Worm (Caenorhabditis elegans) whole organism, L4 larva: ENCODE measurements around the gene kbp-2.
A peak's percentile ranks its signal among the peaks of the same experiment; 100 is the strongest.

Source experiments
- D1046.2 ChIP-seq: fragments of 200-800 bp; sonication (Bioruptor generic); IDR thresholded peaks from 2 replicates; pipeline ENCODE4 v1.3.6; 2022; ENCODE audit warnings: missing genetic modification characterization, missing compliant biosample characterization
- F37D6.2 ChIP-seq: sonication (generic microtip); optimal IDR thresholded peaks from 2 replicates; lab custom pipeline; 2016; ENCODE audit warnings: mild to moderate bottlenecking, missing genetic modification characterization, missing compliant biosample characterization
- R02D3.7 ChIP-seq: fragments of 150-350 bp; sonication (generic microtip); optimal IDR thresholded peaks from 3 replicates; lab custom pipeline; 2014; ENCODE audit warnings: missing biosample characterization, missing genetic modification characterization
- Y105C5A.15 ChIP-seq: fragments of 200-800 bp; sonication (Bioruptor generic); IDR thresholded peaks from 2 replicates; pipeline ENCODE4 v1.3.6; 2022; ENCODE audit warnings: missing genetic modification characterization, missing compliant biosample characterization
- Y5F2A.4 ChIP-seq: fragments of 200-800 bp; sonication (Bioruptor generic); optimal IDR thresholded peaks from 2 replicates; lab custom pipeline; 2018; ENCODE audit warnings: mild to moderate bottlenecking, missing genetic modification characterization, missing compliant biosample characterization
- ama-1 ChIP-seq: fragments of 150-350 bp; optimal IDR thresholded peaks from 2 replicates; lab custom pipeline; 2014; ENCODE audit warnings: inconsistent platforms, mixed read lengths
- arid-1 ChIP-seq: fragments of 200-800 bp; sonication (Bioruptor generic); conservative IDR thresholded peaks from 2 replicates; pipeline ENCODE4 v1.3.6; 2022; ENCODE audit warnings: missing genetic modification reagents, missing genetic modification characterization, missing compliant biosample characterization
- attf-4 ChIP-seq: sonication (generic microtip); optimal IDR thresholded peaks from 3 replicates; lab custom pipeline; 2017; ENCODE audit warnings: missing biosample characterization, missing genetic modification characterization
- ceh-20 ChIP-seq: fragments of 200-800 bp; sonication (Bioruptor generic); IDR thresholded peaks from 2 replicates; pipeline ENCODE4 v1.3.6; 2022; ENCODE audit warnings: missing genetic modification reagents, missing genetic modification characterization, missing compliant biosample characterization
- ceh-32 ChIP-seq: sonication (generic microtip); optimal IDR thresholded peaks from 2 replicates; lab custom pipeline; 2016; ENCODE audit warnings: mild to moderate bottlenecking, missing genetic modification characterization, missing compliant biosample characterization; ENCODE audit not compliant: poor library complexity
- ceh-82 ChIP-seq: sonication (generic microtip); optimal IDR thresholded peaks from 2 replicates; lab custom pipeline; 2017; ENCODE audit warnings: missing biosample characterization, missing genetic modification characterization
- cey-2 ChIP-seq: sonication (generic microtip); optimal IDR thresholded peaks from 3 replicates; lab custom pipeline; 2017; ENCODE audit warnings: missing genetic modification characterization, mild to moderate bottlenecking, missing compliant biosample characterization, antibody characterized with exemption, borderline replicate concordance; ENCODE audit not compliant: insufficient read depth
- daf-16 ChIP-seq, 3 experiments: sonication (generic microtip); optimal IDR thresholded peaks; 2 replicates each; lab custom pipeline; 2016 to 2017; ENCODE audit warnings: missing genetic modification characterization in 3 of 3, missing genetic modification reagents in 3 of 3, mild to moderate bottlenecking in 2 of 3, missing compliant biosample characterization in 2 of 3, missing biosample characterization in 1 of 3, moderate library complexity in 1 of 3
- daf-19 ChIP-seq: fragments of 200-800 bp; sonication (Bioruptor generic); conservative IDR thresholded peaks from 2 replicates; pipeline ENCODE4 v1.3.6; 2022; ENCODE audit warnings: missing genetic modification characterization, missing compliant biosample characterization
- daf-8 ChIP-seq: fragments of 200-800 bp; sonication (Bioruptor generic); IDR thresholded peaks from 2 replicates; pipeline ENCODE4 v1.3.6; 2022; ENCODE audit warnings: missing genetic modification characterization, missing compliant biosample characterization
- dmd-6 ChIP-seq: fragments of 200-800 bp; sonication (Bioruptor generic); IDR thresholded peaks from 2 replicates; pipeline ENCODE4 v1.3.6; 2022; ENCODE audit warnings: missing genetic modification reagents, missing genetic modification characterization, missing compliant biosample characterization
- duxl-1 ChIP-seq: sonication (generic microtip); optimal IDR thresholded peaks from 2 replicates; lab custom pipeline; 2016; ENCODE audit warnings: mild to moderate bottlenecking, missing genetic modification characterization, moderate library complexity, missing compliant biosample characterization; ENCODE audit not compliant: poor library complexity
- gei-8 ChIP-seq: fragments of 200-800 bp; sonication (Bioruptor generic); optimal IDR thresholded peaks from 2 replicates; lab custom pipeline; 2018; ENCODE audit warnings: mild to moderate bottlenecking, missing genetic modification characterization, missing compliant biosample characterization
- hmg-1.1 ChIP-seq: fragments of 200-800 bp; sonication (Bioruptor generic); IDR thresholded peaks from 2 replicates; pipeline ENCODE4 v1.3.6; 2022; ENCODE audit warnings: missing genetic modification reagents, missing genetic modification characterization, missing compliant biosample characterization
- jun-1 ChIP-seq: fragments of 150-350 bp; optimal IDR thresholded peaks from 2 replicates; lab custom pipeline; 2014; ENCODE audit warnings: missing biosample characterization, missing genetic modification reagents, missing genetic modification characterization
- lim-7 ChIP-seq: fragments of 200-800 bp; sonication (Bioruptor generic); IDR thresholded peaks from 2 replicates; pipeline ENCODE4 v1.3.6; 2022; ENCODE audit warnings: missing genetic modification characterization, missing compliant biosample characterization
- lin-1 ChIP-seq: fragments of 200-800 bp; sonication (Bioruptor generic); IDR thresholded peaks from 2 replicates; pipeline ENCODE4 v1.3.6; 2022; ENCODE audit warnings: missing genetic modification reagents, missing genetic modification characterization, missing compliant biosample characterization
- lin-29 ChIP-seq: fragments of 200-800 bp; sonication (Bioruptor generic); IDR thresholded peaks from 2 replicates; pipeline ENCODE4 v1.3.6; 2022; ENCODE audit warnings: missing genetic modification reagents, missing genetic modification characterization, missing compliant biosample characterization
- lin-38 ChIP-seq: fragments of 200-800 bp; sonication (Bioruptor generic); IDR thresholded peaks from 2 replicates; pipeline ENCODE4 v1.3.6; 2022; ENCODE audit warnings: missing genetic modification reagents, missing genetic modification characterization, missing compliant biosample characterization
- lir-3 ChIP-seq: sonication (generic microtip); optimal IDR thresholded peaks from 2 replicates; lab custom pipeline; 2016; ENCODE audit warnings: mild to moderate bottlenecking, missing genetic modification characterization, missing compliant biosample characterization
- lsy-2 ChIP-seq, 2 experiments: fragments of 150-350 bp in 1 of 2; sonication (generic microtip) in 1 of 2; optimal IDR thresholded peaks; 2 replicates each; lab custom pipeline; 2014 to 2017; ENCODE audit warnings: missing biosample characterization in 2 of 2, missing genetic modification characterization in 2 of 2
- madf-5 ChIP-seq, 2 experiments: fragments of 200-800 bp; sonication (Bioruptor generic); IDR thresholded peaks; 2 replicates each; pipeline ENCODE4 v1.3.6; 2022; ENCODE audit warnings: missing compliant biosample characterization in 2 of 2, missing genetic modification characterization in 2 of 2
- mdl-1 ChIP-seq, 2 experiments: fragments of 150-350 bp in 1 of 2; sonication (generic microtip) in 1 of 2; optimal IDR thresholded peaks; 2 replicates each; lab custom pipeline; 2014 to 2017; ENCODE audit warnings: missing biosample characterization in 2 of 2, missing genetic modification characterization in 2 of 2
- mep-1 ChIP-seq: fragments of 150-350 bp; sonication (generic microtip); optimal IDR thresholded peaks from 3 replicates; lab custom pipeline; 2014; ENCODE audit warnings: missing biosample characterization, missing genetic modification characterization
- mes-2 ChIP-seq: sonication (generic microtip); optimal IDR thresholded peaks from 2 replicates; lab custom pipeline; 2016; ENCODE audit warnings: missing genotype, mild to moderate bottlenecking, missing genetic modification characterization, missing compliant biosample characterization; ENCODE audit not compliant: poor library complexity, severe bottlenecking
- mxl-2 ChIP-seq: fragments of 200-800 bp; sonication (Bioruptor generic); conservative IDR thresholded peaks from 2 replicates; pipeline ENCODE4 v1.3.6; 2022; ENCODE audit warnings: missing genetic modification reagents, missing genetic modification characterization, missing compliant biosample characterization
- mxl-3 ChIP-seq: fragments of 200-800 bp; sonication (Bioruptor generic); optimal IDR thresholded peaks from 2 replicates; lab custom pipeline; 2018; ENCODE audit warnings: mild to moderate bottlenecking, missing genetic modification characterization, missing compliant biosample characterization
- nhr-111 ChIP-seq: fragments of 200-800 bp; sonication (Bioruptor generic); optimal IDR thresholded peaks from 2 replicates; lab custom pipeline; 2018; ENCODE audit warnings: mild to moderate bottlenecking, missing genetic modification characterization, missing compliant biosample characterization
- nhr-28 ChIP-seq: fragments of 150-350 bp; optimal IDR thresholded peaks from 2 replicates; lab custom pipeline; 2014; ENCODE audit warnings: missing biosample characterization, missing genetic modification characterization
- nhr-41 ChIP-seq: fragments of 200-800 bp; sonication (Bioruptor generic); IDR thresholded peaks from 2 replicates; pipeline ENCODE4 v1.3.6; 2022; ENCODE audit warnings: missing genetic modification reagents, missing genetic modification characterization, missing compliant biosample characterization
- nhr-42 ChIP-seq: fragments of 200-800 bp; sonication (Bioruptor generic); IDR thresholded peaks from 2 replicates; pipeline ENCODE4 v1.3.6; 2022; ENCODE audit warnings: missing genetic modification characterization, missing compliant biosample characterization
- nhr-48 ChIP-seq: sonication (generic microtip); optimal IDR thresholded peaks from 2 replicates; lab custom pipeline; 2016; ENCODE audit warnings: mild to moderate bottlenecking, missing genetic modification characterization, missing compliant biosample characterization
- nhr-76 ChIP-seq: fragments of 150-350 bp; optimal IDR thresholded peaks from 2 replicates; lab custom pipeline; 2014; ENCODE audit warnings: missing biosample characterization, missing genetic modification characterization
- nhr-77 ChIP-seq: fragments of 150-350 bp; optimal IDR thresholded peaks from 2 replicates; lab custom pipeline; 2014; ENCODE audit warnings: missing biosample characterization, missing genetic modification characterization
- pha-4 ChIP-seq, 2 experiments: fragments of 150-350 bp in 1 of 2; fragments of 200-800 bp in 1 of 2; sonication (Bioruptor generic) in 1 of 2; IDR thresholded peaks in 1 of 2; optimal IDR thresholded peaks in 1 of 2; 2 replicates each; pipeline versions ENCODE4 v1.3.6 to Lab custom; 2014 to 2022; ENCODE audit warnings: missing genetic modification characterization in 2 of 2, missing genetic modification reagents in 2 of 2, missing biosample characterization in 1 of 2, missing compliant biosample characterization in 1 of 2
- rbr-2 ChIP-seq: sonication (generic microtip); optimal IDR thresholded peaks from 2 replicates; lab custom pipeline; 2016; ENCODE audit warnings: missing genotype, missing genetic modification characterization, missing compliant biosample characterization
- sdz-12 ChIP-seq: fragments of 200-800 bp; sonication (Bioruptor generic); optimal IDR thresholded peaks from 2 replicates; lab custom pipeline; 2018; ENCODE audit warnings: mild to moderate bottlenecking, missing genetic modification characterization, missing compliant biosample characterization
- snpc-1.2 ChIP-seq: fragments of 200-800 bp; sonication (Bioruptor generic); IDR thresholded peaks from 2 replicates; pipeline ENCODE4 v1.3.6; 2022; ENCODE audit warnings: missing genetic modification reagents, missing genetic modification characterization, missing compliant biosample characterization
- spr-3 ChIP-seq: fragments of 200-800 bp; sonication (Bioruptor generic); optimal IDR thresholded peaks from 2 replicates; lab custom pipeline; 2018; ENCODE audit warnings: mild to moderate bottlenecking, missing genetic modification characterization, missing compliant biosample characterization
- tra-1 ChIP-seq: fragments of 200-800 bp; sonication (Bioruptor generic); IDR thresholded peaks from 2 replicates; pipeline ENCODE4 v1.3.6; 2022; ENCODE audit warnings: missing genetic modification reagents, missing genetic modification characterization, missing compliant biosample characterization
- unc-39 ChIP-seq: sonication (generic microtip); optimal IDR thresholded peaks from 2 replicates; lab custom pipeline; 2017; ENCODE audit warnings: missing biosample characterization, missing genetic modification characterization
- zag-1 ChIP-seq: fragments of 150-350 bp; optimal IDR thresholded peaks from 2 replicates; lab custom pipeline; 2014; ENCODE audit warnings: missing biosample characterization, missing genetic modification characterization
- zip-11 ChIP-seq: fragments of 200-800 bp; sonication (Bioruptor generic); IDR thresholded peaks from 2 replicates; pipeline ENCODE4 v1.3.6; 2022; ENCODE audit warnings: missing genetic modification characterization, missing compliant biosample characterization
- ztf-11 ChIP-seq: fragments of 150-350 bp; optimal IDR thresholded peaks from 2 replicates; lab custom pipeline; 2014; ENCODE audit warnings: missing biosample characterization, missing genetic modification characterization
- ztf-7 ChIP-seq: fragments of 150-350 bp; optimal IDR thresholded peaks from 2 replicates; lab custom pipeline; 2014; ENCODE audit warnings: missing biosample characterization, missing genetic modification characterization

The kbp-2 gene

ce11 chrIII:4899728-4900127, 4.0 kb downstream of the kbp-2 start (continued):
- TF ChIP-seq lir-3 (tag; lab: Kevin White, UChicago) (peak; percentile 86), nhr-41 (GFP tag; lab: Robert Waterston, UW) (peak; percentile 99), ama-1 (peak; percentile 68), arid-1 (peak; percentile 95), mdl-1 (tag; optimal IDR thresholded peaks at IDR 0.05; lab: Kevin White, UChicago) (peak; percentile 79 to 99), daf-16 (GFP tag; optimal IDR thresholded peaks at IDR 0.05; lab: Kevin White, UChicago) (peak; percentile 78 to 97), daf-16 (tag; optimal IDR thresholded peaks at IDR 0.05; lab: Kevin White, UChicago) (peak; percentile 65), nhr-111 (GFP tag; lab: Kevin White, UChicago) (peak; percentile 57), attf-4 (no peak), zag-1 (peak; percentile 62), gei-8 (GFP tag; lab: Kevin White, UChicago) (peak; percentile 99), lin-1 (peak; percentile 99), spr-3 (GFP tag; lab: Kevin White, UChicago) (peak; percentile 93), nhr-76 (tag; lab: Kevin White, UChicago) (peak; percentile 83), lin-29 (GFP tag; lab: Robert Waterston, UW) (peak; percentile 94), F37D6.2 (tag; lab: Kevin White, UChicago) (peak; percentile 97), pha-4 (GFP tag; IDR thresholded peaks at IDR 0.05; lab: Robert Waterston, UW) (peak; percentile 98), pha-4 (tag; optimal IDR thresholded peaks at IDR 0.05; lab: Kevin White, UChicago) (peak; percentile 55), snpc-1.2 (GFP tag; lab: Robert Waterston, UW) (peak; percentile 78), jun-1 (tag; lab: Kevin White, UChicago) (peak; percentile 96), Y105C5A.15 (no peak), nhr-42 (GFP tag; lab: Robert Waterston, UW) (peak; percentile 96), D1046.2 (GFP tag; lab: Robert Waterston, UW) (peak; percentile 93), ztf-7 (tag; lab: Kevin White, UChicago) (peak; percentile 74), lin-38 (GFP tag; lab: Robert Waterston, UW) (peak; percentile 94), duxl-1 (peak; percentile 93), zip-11 (no peak), unc-39 (tag; lab: Kevin White, UChicago) (peak; percentile 90), lim-7 (GFP tag; lab: Robert Waterston, UW) (peak; percentile 73), ceh-32 (tag; lab: Kevin White, UChicago) (peak; percentile 88), Y5F2A.4 (GFP tag; lab: Kevin White, UChicago) (peak; percentile 85), daf-19 (GFP tag; lab: Robert Waterston, UW) (peak; percentile 96), mep-1 (tag; lab: Kevin White, UChicago) (peak; percentile 99), ceh-20 (GFP tag; lab: Robert Waterston, UW) (peak; percentile 99), ceh-82 (tag; lab: Kevin White, UChicago) (peak; percentile 10), hmg-1.1 (GFP tag; lab: Robert Waterston, UW) (peak; percentile 98), ztf-11 (no peak), mes-2 (tag; lab: Kevin White, UChicago) (peak; percentile 94), mxl-2 (GFP tag; lab: Robert Waterston, UW) (peak; percentile 88), nhr-77 (peak; percentile 96), tra-1 (GFP tag; lab: Robert Waterston, UW) (peak; percentile 99), daf-8 (GFP tag; lab: Robert Waterston, UW) (peak; percentile 94; the same call in 1 of the 2 replicates), R02D3.7 (no peak), mxl-3 (GFP tag; lab: Kevin White, UChicago) (peak; percentile 99), nhr-48 (peak; percentile 98), cey-2 (tag; lab: Kevin White, UChicago) (peak; percentile 9), lsy-2 (tag; optimal IDR thresholded peaks at IDR 0.05; lab: Kevin White, UChicago) (peak; percentile 93 to 97), dmd-6 (peak; percentile 100), rbr-2 (peak; percentile 99), madf-5 (GFP tag; IDR thresholded peaks at IDR 0.05; lab: Robert Waterston, UW) (peak in 1 of 2 experiments; percentile 78; a peak in 1 of 4 replicates), sdz-12 (GFP tag; lab: Kevin White, UChicago) (peak; percentile 95), nhr-28 (tag; lab: Kevin White, UChicago) (peak; percentile 98)
